Worm (Caenorhabditis elegans) whole organism, late embryonic: Measurements from ENCODE around the gene Y7A5A.3.

Experiments
- ceh-14 ChIP-seq: sonication (generic microtip); optimal IDR thresholded peaks from 2 replicates; lab custom pipeline; 2016; ENCODE audit warnings: missing genotype, missing genetic modification characterization, missing compliant biosample characterization
- ceh-2 ChIP-seq: sonication (generic microtip); optimal IDR thresholded peaks from 2 replicates; lab custom pipeline; 2016; ENCODE audit warnings: missing genotype, missing genetic modification characterization, missing compliant biosample characterization
- ceh-30 ChIP-seq: fragments of 150-350 bp; optimal IDR thresholded peaks from 2 replicates; lab custom pipeline; 2014; ENCODE audit warnings: missing biosample characterization, missing genetic modification characterization
- ceh-31 ChIP-seq: sonication (generic microtip); optimal IDR thresholded peaks from 2 replicates; lab custom pipeline; 2016; ENCODE audit warnings: missing genetic modification characterization, missing compliant biosample characterization
- dve-1 ChIP-seq: sonication (generic microtip); optimal IDR thresholded peaks from 2 replicates; lab custom pipeline; 2017; ENCODE audit warnings: antibody characterized with exemption, mild to moderate bottlenecking, missing genetic modification characterization, missing compliant biosample characterization
- elt-2 ChIP-seq: sonication (generic microtip); optimal IDR thresholded peaks from 2 replicates; lab custom pipeline; 2016; ENCODE audit warnings: missing genetic modification reagents, missing genetic modification characterization, missing compliant biosample characterization
- hlh-30 ChIP-seq: sonication (generic microtip); optimal IDR thresholded peaks from 2 replicates; lab custom pipeline; 2017; ENCODE audit warnings: antibody characterized with exemption, missing genetic modification characterization, missing compliant biosample characterization; ENCODE audit not compliant: insufficient read depth
- npax-4 ChIP-seq: sonication (generic microtip); optimal IDR thresholded peaks from 2 replicates; lab custom pipeline; 2016; ENCODE audit warnings: missing genetic modification characterization, missing compliant biosample characterization
- pag-3 ChIP-seq: sonication (generic microtip); optimal IDR thresholded peaks from 2 replicates; lab custom pipeline; 2016; ENCODE audit warnings: missing compliant biosample characterization, missing genetic modification characterization, borderline replicate concordance
- pat-9 ChIP-seq: fragments of 200-800 bp; sonication (Bioruptor generic); optimal IDR thresholded peaks from 2 replicates; lab custom pipeline; 2018; ENCODE audit warnings: mild to moderate bottlenecking, missing genetic modification characterization, moderate library complexity, missing compliant biosample characterization
- rnt-1 ChIP-seq: sonication (generic microtip); optimal IDR thresholded peaks from 2 replicates; lab custom pipeline; 2016; ENCODE audit warnings: missing genetic modification characterization, missing compliant biosample characterization
- sox-4 ChIP-seq: sonication (generic microtip); optimal IDR thresholded peaks from 2 replicates; lab custom pipeline; 2017; ENCODE audit warnings: mild to moderate bottlenecking, missing genetic modification characterization, inconsistent platforms, missing compliant biosample characterization
- unc-55 ChIP-seq: sonication (generic microtip); optimal IDR thresholded peaks from 2 replicates; lab custom pipeline; 2017; ENCODE audit warnings: missing biosample characterization, missing genetic modification reagents, missing genetic modification characterization

DNA sequence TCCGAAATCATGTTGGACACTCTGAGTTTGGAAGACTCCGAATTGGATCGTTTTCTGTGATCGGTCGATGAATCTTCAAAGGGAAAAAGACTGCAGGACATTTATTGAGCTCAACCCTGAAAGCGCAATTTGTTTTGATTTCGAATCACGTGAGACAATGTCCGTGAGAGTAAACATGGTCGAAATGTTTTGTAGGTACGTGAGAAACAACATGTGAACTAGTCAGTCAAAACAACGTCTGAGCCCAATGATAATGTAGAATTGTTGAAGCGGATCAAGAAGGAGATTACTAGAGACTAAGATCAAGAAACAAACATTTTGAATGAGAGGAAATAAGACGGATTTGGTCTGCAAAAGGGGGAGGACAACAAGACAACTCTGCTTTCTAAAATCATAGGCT lies 19.6 kb upstream of the Y7A5A.3 start, which contains the start of gene Y7A5A.7:
- TF ChIP-seq sox-4 (no peak), npax-4 (tag; lab: Kevin White, UChicago) (no peak), hlh-30 (tag; lab: Kevin White, UChicago) (no peak), rnt-1 (no peak), pat-9 (no peak), ceh-30 (no peak), elt-2 (tag; lab: Kevin White, UChicago) (no peak), ceh-31 (tag; lab: Kevin White, UChicago) (no peak), ceh-2 (no peak), ceh-14 (tag; lab: Kevin White, UChicago) (no peak), pag-3 (tag; lab: Kevin White, UChicago) (no peak), dve-1 (no peak), unc-55 (GFP tag; lab: Kevin White, UChicago) (no peak)
